Worm (Caenorhabditis elegans) whole organism, L4/young adult: ENCODE data around the gene spe-19.

Source experiments
- dao-5 ChIP-seq: sonication (generic microtip); optimal IDR thresholded peaks from 2 replicates; lab custom pipeline; 2016; ENCODE audit warnings: missing genotype, missing genetic modification characterization, moderate library complexity, missing compliant biosample characterization
- him-1 ChIP-seq: sonication (generic microtip); optimal IDR thresholded peaks from 2 replicates; lab custom pipeline; 2016; ENCODE audit warnings: missing genotype, missing genetic modification reagents, missing genetic modification characterization, missing compliant biosample characterization

ce11 chrV:20004385-20004784 lies 42.8 kb downstream of the spe-19 start, which contains the start of gene unc-51:
- TF ChIP-seq him-1 (tag; lab: Kevin White, UChicago): no peak
- TF ChIP-seq dao-5 (tag; lab: Kevin White, UChicago): no peak
